Fruit fly (Drosophila melanogaster) whole organism, prepupa: ENCODE data around the gene CG11700.
A peak's percentile ranks its signal among the peaks of the same experiment; 100 is the strongest.

ENCODE experiments used
- Blimp-1 ChIP-seq: fragments of 200-800 bp; sonication (Bioruptor generic); optimal IDR thresholded peaks from 3 replicates; lab custom pipeline; 2017; ENCODE audit warnings: missing biosample characterization, missing genetic modification characterization, mild to moderate bottlenecking, moderate library complexity, missing genetic modification reagents
- CG10631 ChIP-seq: fragments of 200-800 bp; sonication (Bioruptor generic); optimal IDR thresholded peaks from 2 replicates; lab custom pipeline; 2016; ENCODE audit warnings: missing biosample characterization, missing genetic modification characterization
- CG11902 ChIP-seq: fragments of 200-800 bp; sonication (Bioruptor generic); optimal IDR thresholded peaks from 3 replicates; lab custom pipeline; 2016; ENCODE audit warnings: missing biosample characterization, missing genetic modification characterization
- CG15336 ChIP-seq: fragments of 200-800 bp; sonication (Bioruptor generic); IDR thresholded peaks from 2 replicates; pipeline ENCODE4 v1.3.6; 2022; ENCODE audit warnings: missing biosample characterization, missing genetic modification characterization
- CG1621 ChIP-seq: fragments of 200-800 bp; sonication (Bioruptor generic); optimal IDR thresholded peaks from 3 replicates; lab custom pipeline; 2018; ENCODE audit warnings: missing biosample characterization, mild to moderate bottlenecking, missing genetic modification characterization
- CG3032 ChIP-seq: fragments of 200-800 bp; optimal IDR thresholded peaks from 2 replicates; lab custom pipeline; 2019; ENCODE audit warnings: missing biosample characterization, mild to moderate bottlenecking, missing genetic modification characterization, moderate library complexity
- CG34406 ChIP-seq: fragments of 200-800 bp; sonication (Bioruptor generic); optimal IDR thresholded peaks from 3 replicates; lab custom pipeline; 2016; ENCODE audit warnings: missing biosample characterization, missing genetic modification characterization
- CG3919 ChIP-seq: fragments of 200-800 bp; sonication (Bioruptor generic); optimal IDR thresholded peaks from 3 replicates; lab custom pipeline; 2016; ENCODE audit warnings: missing biosample characterization, missing genetic modification characterization
- CG4318 ChIP-seq: fragments of 200-800 bp; sonication (Bioruptor generic); optimal IDR thresholded peaks from 3 replicates; lab custom pipeline; 2017; ENCODE audit warnings: missing biosample characterization, mild to moderate bottlenecking, missing genetic modification characterization
- CG6163 ChIP-seq: fragments of 200-800 bp; sonication (Bioruptor generic); IDR thresholded peaks from 3 replicates; pipeline ENCODE4 v1.3.6; 2022; ENCODE audit warnings: missing biosample characterization, missing genetic modification characterization
- CG6276 ChIP-seq: fragments of 200-800 bp; sonication (Bioruptor generic); optimal IDR thresholded peaks from 2 replicates; lab custom pipeline; 2017; ENCODE audit warnings: missing biosample characterization, mild to moderate bottlenecking, missing genetic modification characterization
- CG6792 ChIP-seq: fragments of 200-800 bp; sonication (Bioruptor generic); optimal IDR thresholded peaks from 3 replicates; lab custom pipeline; 2016; ENCODE audit warnings: missing biosample characterization, missing genetic modification characterization
- CG6808 ChIP-seq: fragments of 200-800 bp; sonication (Bioruptor generic); optimal IDR thresholded peaks from 3 replicates; lab custom pipeline; 2017; ENCODE audit warnings: missing biosample characterization, missing genetic modification characterization, mild to moderate bottlenecking, moderate library complexity, missing genetic modification reagents
- CG6854 ChIP-seq: fragments of 200-800 bp; sonication (Bioruptor generic); optimal IDR thresholded peaks from 2 replicates; lab custom pipeline; 2017; ENCODE audit warnings: missing biosample characterization, mild to moderate bottlenecking, missing genetic modification characterization
- CG7368 ChIP-seq: fragments of 200-800 bp; sonication (Bioruptor generic); optimal IDR thresholded peaks from 3 replicates; lab custom pipeline; 2016; ENCODE audit warnings: missing biosample characterization, missing genetic modification characterization
- CG8119 ChIP-seq: fragments of 200-800 bp; sonication (Bioruptor generic); IDR thresholded peaks from 3 replicates; pipeline ENCODE4 v1.3.6; 2022; ENCODE audit warnings: missing biosample characterization, missing genetic modification characterization
- CG8319 ChIP-seq: fragments of 200-800 bp; sonication (Bioruptor generic); optimal IDR thresholded peaks from 3 replicates; lab custom pipeline; 2016; ENCODE audit warnings: missing biosample characterization, missing genetic modification characterization
- CG8632 ChIP-seq: fragments of 200-800 bp; sonication (Bioruptor generic); optimal IDR thresholded peaks from 3 replicates; lab custom pipeline; 2016; ENCODE audit warnings: missing biosample characterization, missing genetic modification characterization
- CG9139 ChIP-seq: fragments of 200-800 bp; sonication (Bioruptor generic); optimal IDR thresholded peaks from 3 replicates; lab custom pipeline; 2017; ENCODE audit warnings: missing biosample characterization, mild to moderate bottlenecking, missing genetic modification characterization
- Eip75B ChIP-seq: fragments of 200-800 bp; sonication (Bioruptor generic); optimal IDR thresholded peaks from 3 replicates; lab custom pipeline; 2016; ENCODE audit warnings: missing biosample characterization, missing genetic modification characterization
- Eip78C ChIP-seq: fragments of 200-800 bp; sonication (Bioruptor generic); peaks from one replicate; lab custom pipeline; 2016; ENCODE audit warnings: missing biosample characterization, missing genetic modification characterization
- Eip93F ChIP-seq: fragments of 200-800 bp; sonication (Bioruptor generic); optimal IDR thresholded peaks from 2 replicates; lab custom pipeline; 2016; ENCODE audit warnings: missing biosample characterization, mild to moderate bottlenecking, missing genetic modification characterization
- Ets96B ChIP-seq: fragments of 200-800 bp; optimal IDR thresholded peaks from 2 replicates; lab custom pipeline; 2019; ENCODE audit warnings: missing biosample characterization, mild to moderate bottlenecking, missing genetic modification characterization, moderate library complexity
- Gug ChIP-seq: fragments of 200-800 bp; sonication (Bioruptor generic); IDR thresholded peaks from 2 replicates; pipeline ENCODE4 v1.3.6; 2022; ENCODE audit warnings: missing biosample characterization, missing genetic modification characterization
- Hr38 ChIP-seq: sonication (Bioruptor generic); optimal IDR thresholded peaks from 2 replicates; lab custom pipeline; 2016; ENCODE audit warnings: missing biosample characterization, missing genetic modification characterization
- Hr4 ChIP-seq: fragments of 200-800 bp; sonication (Bioruptor generic); optimal IDR thresholded peaks from 3 replicates; lab custom pipeline; 2016; ENCODE audit warnings: missing biosample characterization, missing genetic modification characterization
- Lpt ChIP-seq: fragments of 200-800 bp; sonication (Bioruptor generic); optimal IDR thresholded peaks from 3 replicates; lab custom pipeline; 2016; ENCODE audit warnings: missing biosample characterization, missing genetic modification characterization
- Met ChIP-seq: fragments of 200-800 bp; sonication (Bioruptor generic); optimal IDR thresholded peaks from 3 replicates; lab custom pipeline; 2016; ENCODE audit warnings: missing biosample characterization, missing genetic modification characterization
- Smox ChIP-seq: fragments of 200-800 bp; sonication (Bioruptor generic); optimal IDR thresholded peaks from 3 replicates; lab custom pipeline; 2016; ENCODE audit warnings: missing biosample characterization, missing genetic modification characterization
- Sox14 ChIP-seq: fragments of 200-800 bp; sonication (Bioruptor generic); optimal IDR thresholded peaks from 3 replicates; lab custom pipeline; 2016; ENCODE audit warnings: missing biosample characterization, missing genetic modification characterization
- Sox15 ChIP-seq: fragments of 200-800 bp; sonication (Bioruptor generic); optimal IDR thresholded peaks from 3 replicates; lab custom pipeline; 2016; ENCODE audit warnings: missing biosample characterization, missing genetic modification characterization
- achi ChIP-seq: fragments of 200-800 bp; sonication (Bioruptor generic); optimal IDR thresholded peaks from 3 replicates; lab custom pipeline; 2016; ENCODE audit warnings: missing biosample characterization, missing genetic modification characterization
- acj6 ChIP-seq: fragments of 200-800 bp; sonication (Bioruptor generic); optimal IDR thresholded peaks from 3 replicates; lab custom pipeline; 2016; ENCODE audit warnings: missing biosample characterization, missing genetic modification characterization
- dac ChIP-seq: fragments of 200-800 bp; sonication (Bioruptor generic); optimal IDR thresholded peaks from 2 replicates; lab custom pipeline; 2017; ENCODE audit warnings: missing biosample characterization, mild to moderate bottlenecking, missing genetic modification characterization
- dsx ChIP-seq: fragments of 200-800 bp; optimal IDR thresholded peaks from 3 replicates; lab custom pipeline; 2019; ENCODE audit warnings: missing biosample characterization, mild to moderate bottlenecking, missing genetic modification characterization, moderate library complexity; ENCODE audit not compliant: poor library complexity, severe bottlenecking
- eg ChIP-seq: fragments of 200-800 bp; sonication (Bioruptor generic); IDR thresholded peaks from 3 replicates; pipeline ENCODE4 v1.3.6; 2022; ENCODE audit warnings: missing biosample characterization, missing genetic modification characterization
- esn ChIP-seq: fragments of 200-800 bp; sonication (Bioruptor generic); optimal IDR thresholded peaks from 2 replicates; lab custom pipeline; 2016; ENCODE audit warnings: missing biosample characterization, mild to moderate bottlenecking, missing genetic modification characterization, moderate library complexity
- fkh ChIP-seq: fragments of 200-800 bp; sonication (Bioruptor generic); optimal IDR thresholded peaks from 3 replicates; lab custom pipeline; 2017; ENCODE audit warnings: missing biosample characterization, mild to moderate bottlenecking, missing genetic modification characterization, moderate library complexity
- lz ChIP-seq: fragments of 200-800 bp; sonication (Bioruptor generic); optimal IDR thresholded peaks from 3 replicates; lab custom pipeline; 2016; ENCODE audit warnings: missing biosample characterization, missing genetic modification characterization
- net ChIP-seq: fragments of 200-800 bp; sonication (Bioruptor generic); optimal IDR thresholded peaks from 3 replicates; lab custom pipeline; 2016; ENCODE audit warnings: missing biosample characterization, missing genetic modification characterization
- pdm3 ChIP-seq: fragments of 200-800 bp; sonication (Bioruptor generic); optimal IDR thresholded peaks from 3 replicates; lab custom pipeline; 2016; ENCODE audit warnings: missing biosample characterization, missing genetic modification characterization
- spab ChIP-seq: fragments of 200-800 bp; sonication (Bioruptor generic); optimal IDR thresholded peaks from 2 replicates; lab custom pipeline; 2017; ENCODE audit warnings: missing biosample characterization, mild to moderate bottlenecking, missing genetic modification characterization, missing genetic modification reagents
- svp ChIP-seq: fragments of 200-800 bp; sonication (Bioruptor generic); peaks from one replicate; lab custom pipeline; 2016; ENCODE audit warnings: missing biosample characterization, missing genetic modification characterization
- topi ChIP-seq: fragments of 200-800 bp; sonication (Bioruptor generic); optimal IDR thresholded peaks from 3 replicates; lab custom pipeline; 2016; ENCODE audit warnings: missing biosample characterization, missing genetic modification characterization
- vri ChIP-seq: fragments of 200-800 bp; sonication (Bioruptor generic); optimal IDR thresholded peaks from 3 replicates; lab custom pipeline; 2016; ENCODE audit warnings: missing biosample characterization, mild to moderate bottlenecking, missing genetic modification characterization

Gene CG11700

dm6 chrX:6260900-6261299 is 22.5 kb downstream of the CG11700 start, which contains the start of gene Josd (continued):
- TF ChIP-seq acj6 (GFP tag; lab: Kevin White, UChicago) (no peak), Eip78C (GFP tag; lab: Kevin White, UChicago) (peak; percentile 47), svp (no peak), CG9139 (no peak), Gug (GFP tag; lab: Robert Waterston, UW) (no peak), eg (GFP tag; lab: Robert Waterston, UW) (0 out of 3 replicates have a peak, but pooled peaks have one; percentile 18), CG6854 (GFP tag; lab: Kevin White, UChicago) (no peak), CG15336 (GFP tag; lab: Robert Waterston, UW) (no peak), CG11902 (GFP tag; lab: Kevin White, UChicago) (no peak), esn (GFP tag; lab: Kevin White, UChicago) (peak; percentile 30), Met (GFP tag; lab: Kevin White, UChicago) (no peak), Smox (GFP tag; lab: Kevin White, UChicago) (no peak), Eip75B (GFP tag; lab: Kevin White, UChicago) (no peak)

- TF ChIP-seq CG7368 (GFP tag; lab: Kevin White, UChicago) = no peak
- TF ChIP-seq CG9139 = no peak
- TF ChIP-seq CG15336 (GFP tag; lab: Robert Waterston, UW) = no peak
- TF ChIP-seq dsx = no peak
- no peak for TF ChIP-seq fkh
- no peak for TF ChIP-seq CG8119 (GFP tag; lab: Robert Waterston, UW)
- TF ChIP-seq lz (GFP tag; lab: Kevin White, UChicago) = no peak
- no peak for TF ChIP-seq svp
- TF ChIP-seq CG1621 (tag; lab: Kevin White, UChicago) = no peak
- no peak for TF ChIP-seq CG8319 (GFP tag; lab: Kevin White, UChicago)
- TF ChIP-seq CG6808 (GFP tag; lab: Kevin White, UChicago) = no peak
- no peak for TF ChIP-seq Eip93F (GFP tag; lab: Kevin White, UChicago)
- TF ChIP-seq Met (GFP tag; lab: Kevin White, UChicago) = no peak
- no peak for TF ChIP-seq net
- TF ChIP-seq Eip78C (GFP tag; lab: Kevin White, UChicago) = no peak
Observed at dm6 chrX:6259696-6260095, 23.7 kb downstream of the CG11700 start.

- TF ChIP-seq lz (GFP tag; lab: Kevin White, UChicago) = peak; percentile 9
- peak; percentile 39 for TF ChIP-seq vri (GFP tag; lab: Kevin White, UChicago)
- TF ChIP-seq achi (GFP tag; lab: Kevin White, UChicago) = peak; percentile 47
- TF ChIP-seq dac (GFP tag; lab: Kevin White, UChicago) = no peak
- TF ChIP-seq Gug (GFP tag; lab: Robert Waterston, UW) = no peak
- no peak for TF ChIP-seq CG4318 (GFP tag; lab: Kevin White, UChicago)
- TF ChIP-seq Blimp-1 (GFP tag; lab: Kevin White, UChicago) = no peak
- TF ChIP-seq dsx = peak; percentile 45
- TF ChIP-seq CG34406 (GFP tag; lab: Kevin White, UChicago) = peak; percentile 10
- no peak for TF ChIP-seq net
- no peak for TF ChIP-seq CG15336 (GFP tag; lab: Robert Waterston, UW)
- TF ChIP-seq CG3032 (tag; lab: Kevin White, UChicago) = peak; percentile 41
- peak; percentile 35 for TF ChIP-seq acj6 (GFP tag; lab: Kevin White, UChicago)
- 0 out of 3 replicates have a peak, but pooled peaks have one; percentile 13 for TF ChIP-seq eg (GFP tag; lab: Robert Waterston, UW)
- TF ChIP-seq CG7368 (GFP tag; lab: Kevin White, UChicago) = no peak
- TF ChIP-seq esn (GFP tag; lab: Kevin White, UChicago) = peak; percentile 42
- TF ChIP-seq Eip78C (GFP tag; lab: Kevin White, UChicago) = peak; percentile 61
- no peak for TF ChIP-seq CG9139
- TF ChIP-seq Hr38 (GFP tag; lab: Kevin White, UChicago) = no peak
- no peak for TF ChIP-seq Sox15 (GFP tag; lab: Kevin White, UChicago)
- no peak for TF ChIP-seq CG6276 (GFP tag; lab: Kevin White, UChicago)
- no peak for TF ChIP-seq pdm3
- no peak for TF ChIP-seq Met (GFP tag; lab: Kevin White, UChicago)
- TF ChIP-seq CG8632 (GFP tag; lab: Kevin White, UChicago) = peak; percentile 20
- TF ChIP-seq Smox (GFP tag; lab: Kevin White, UChicago) = no peak
- TF ChIP-seq Sox14 (GFP tag; lab: Kevin White, UChicago) = no peak
- peak; percentile 13 for TF ChIP-seq topi (GFP tag; lab: Kevin White, UChicago)
- TF ChIP-seq CG6808 (GFP tag; lab: Kevin White, UChicago) = no peak
- no peak for TF ChIP-seq Ets96B (tag; lab: Kevin White, UChicago)
- no peak for TF ChIP-seq spab (GFP tag; lab: Kevin White, UChicago)
- TF ChIP-seq Hr4 (GFP tag; lab: Kevin White, UChicago) = no peak
- no peak for TF ChIP-seq CG6792 (GFP tag; lab: Kevin White, UChicago)
- no peak for TF ChIP-seq CG3919
- no peak for TF ChIP-seq fkh
- TF ChIP-seq Lpt (GFP tag; lab: Kevin White, UChicago) = no peak
- TF ChIP-seq CG6163 (GFP tag; lab: Robert Waterston, UW) = no peak
- TF ChIP-seq CG10631 (GFP tag; lab: Kevin White, UChicago) = no peak
- no peak for TF ChIP-seq CG8319 (GFP tag; lab: Kevin White, UChicago)
Observed at dm6 chrX:6255414-6255915, 27.9 kb downstream of the CG11700 start, which contains the start of the genes Rbcn-3A and Spx. TSS of gene Rbcn-3A (minus strand) at chrX:6255487. TSS of gene Spx (plus strand) at chrX:6255822.
